Worm (Caenorhabditis elegans): Measurements from ENCODE around the gene mms-19.

Gene mms-19

DNA sequence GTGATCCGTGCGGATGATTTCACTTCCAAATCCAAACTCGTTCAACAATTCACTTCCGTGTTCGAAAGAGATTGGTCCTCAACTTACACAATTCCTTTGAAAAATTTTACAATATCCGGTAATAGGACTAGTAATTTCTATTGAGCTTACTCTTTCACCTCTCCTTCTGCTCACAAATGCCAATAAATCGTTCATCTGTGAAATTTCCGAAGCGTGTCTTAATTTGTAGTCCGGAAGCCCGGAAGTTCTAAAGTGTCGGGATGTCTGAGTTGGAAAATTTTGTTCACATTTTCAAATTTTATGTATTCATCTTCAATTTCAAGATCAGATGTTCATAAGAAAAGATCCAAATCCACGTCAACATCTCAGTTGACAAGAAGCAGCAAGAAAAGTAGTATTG is 20.7 kb upstream of the mms-19 start, which contains the start of gene T05C3.2:
Gene T05C3.2 (plus strand): TSS at position 301 of the 400 bp plus-strand sequence.
- TF ChIP-seq lin-15B (tag; optimal IDR thresholded peaks at IDR 0.05) = no peak
- no peak for TF ChIP-seq nhr-76 (tag; optimal IDR thresholded peaks at IDR 0.05)
- TF ChIP-seq nhr-12 (tag; optimal IDR thresholded peaks at IDR 0.05) = no peak
- no peak for TF ChIP-seq pha-4 (tag; optimal IDR thresholded peaks at IDR 0.05)
- TF ChIP-seq nhr-77 (tag; optimal IDR thresholded peaks at IDR 0.05) = no peak
- TF ChIP-seq zag-1 (tag; optimal IDR thresholded peaks at IDR 0.05) = no peak
- TF ChIP-seq elt-3 (tag; optimal IDR thresholded peaks at IDR 0.05) = no peak
- TF ChIP-seq fkh-10 (GFP tag; optimal IDR thresholded peaks at IDR 0.05) = no peak
- no peak for TF ChIP-seq jun-1 (tag; optimal IDR thresholded peaks at IDR 0.05)

DNA sequence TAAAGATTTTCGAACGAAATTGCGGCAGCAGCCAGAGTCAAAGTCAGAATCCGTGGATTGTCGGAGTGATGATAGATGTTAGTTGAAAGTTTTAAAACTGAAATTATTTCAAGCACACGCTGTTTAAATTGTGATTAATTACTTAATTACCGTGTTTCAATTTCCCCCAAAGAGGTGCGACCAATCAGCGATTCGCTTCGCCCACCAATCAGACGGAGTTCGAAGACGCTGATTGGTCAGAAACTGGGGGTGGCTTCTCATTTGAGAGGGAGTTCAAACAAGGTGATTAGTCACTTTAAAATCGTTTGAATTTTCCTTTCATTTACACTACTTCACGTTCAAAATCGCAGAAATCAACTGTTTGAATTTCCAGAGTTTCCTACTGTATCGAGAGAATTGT is 14.7 kb upstream of the mms-19 start:
- peak; percentile 50 for TF ChIP-seq nfya-1 (tag; optimal IDR thresholded peaks at IDR 0.05; ENCODE audit: insufficient read depth)
- TF ChIP-seq unc-62 (GFP tag; optimal IDR thresholded peaks at IDR 0.05) = no peak

DNA sequence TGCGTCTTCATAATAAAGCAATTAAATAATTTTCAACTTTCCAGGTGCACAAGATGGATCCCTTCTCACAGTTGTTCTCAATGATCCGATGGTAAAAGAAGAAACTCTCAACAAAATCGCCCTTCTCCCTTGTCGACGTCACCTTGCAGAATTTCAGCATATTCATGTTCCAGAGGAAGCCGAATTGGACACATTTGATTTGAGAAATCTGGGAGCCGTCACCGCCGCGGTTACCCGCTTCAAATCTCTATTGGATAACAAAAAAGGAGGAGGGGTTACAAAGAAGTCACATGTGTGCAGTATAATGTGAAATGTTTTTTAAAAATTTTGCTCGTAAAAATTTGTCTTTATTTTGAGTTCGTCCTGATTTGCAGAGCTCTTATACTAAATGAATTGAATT is 11.4 kb upstream of the mms-19 start:
- no peak for TF ChIP-seq R02D3.7 (tag; optimal IDR thresholded peaks at IDR 0.05)
- TF ChIP-seq mdl-1 (tag; optimal IDR thresholded peaks at IDR 0.05) = no peak
- peak; percentile 66 for TF ChIP-seq ama-1 (optimal IDR thresholded peaks at IDR 0.05)
- TF ChIP-seq pha-4 (tag; optimal IDR thresholded peaks at IDR 0.05) = no peak
- no peak for TF ChIP-seq ceh-82 (tag; optimal IDR thresholded peaks at IDR 0.05)
- no peak for TF ChIP-seq egl-27 (tag; optimal IDR thresholded peaks at IDR 0.05)
- no peak for TF ChIP-seq fos-1 (tag; optimal IDR thresholded peaks at IDR 0.05)
- peak; percentile 18 for TF ChIP-seq elt-2 (tag; optimal IDR thresholded peaks at IDR 0.05)
- no peak for TF ChIP-seq fkh-10 (GFP tag; optimal IDR thresholded peaks at IDR 0.05)
- TF ChIP-seq unc-39 (tag; optimal IDR thresholded peaks at IDR 0.05) = no peak
- TF ChIP-seq pqm-1 (tag; optimal IDR thresholded peaks at IDR 0.05) = no peak
- no peak for TF ChIP-seq zag-1 (tag; optimal IDR thresholded peaks at IDR 0.05)
- TF ChIP-seq elt-3 (tag; optimal IDR thresholded peaks at IDR 0.05) = no peak
- no peak for TF ChIP-seq nfya-1 (tag; optimal IDR thresholded peaks at IDR 0.05; ENCODE audit: insufficient read depth)
- TF ChIP-seq nhr-25 (tag; optimal IDR thresholded peaks at IDR 0.05) = no peak
- no peak for TF ChIP-seq ztf-4 (tag; optimal IDR thresholded peaks at IDR 0.05)

DNA sequence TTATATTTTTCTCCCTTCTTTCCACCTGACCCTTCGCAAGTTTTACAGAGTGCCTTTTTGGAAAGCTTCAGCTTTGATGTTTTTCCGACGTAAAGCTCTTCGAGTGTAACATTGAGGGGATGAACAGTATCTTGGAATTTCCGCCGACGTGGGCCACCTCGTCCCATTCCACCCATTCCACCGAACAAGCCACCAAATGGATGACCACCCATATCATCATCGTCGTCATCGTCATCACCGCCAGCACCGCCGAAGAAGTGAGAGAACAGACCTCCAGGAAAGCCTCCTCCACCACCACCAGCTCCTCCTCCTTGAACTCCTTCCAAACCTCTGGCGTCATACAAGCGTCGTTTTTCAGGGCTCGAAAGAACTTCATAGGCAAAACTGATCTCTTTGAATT is 9.9 kb upstream of the mms-19 start:
- TF ChIP-seq pha-4 (tag; optimal IDR thresholded peaks at IDR 0.05) = no peak
- no peak for TF ChIP-seq ztf-4 (tag; optimal IDR thresholded peaks at IDR 0.05)
- TF ChIP-seq sea-2 (GFP tag; optimal IDR thresholded peaks at IDR 0.05) = no peak
- TF ChIP-seq elt-2 (tag; optimal IDR thresholded peaks at IDR 0.05) = no peak
- no peak for TF ChIP-seq lin-39 (tag; optimal IDR thresholded peaks at IDR 0.05)
- no peak for TF ChIP-seq zag-1 (tag; optimal IDR thresholded peaks at IDR 0.05)

DNA sequence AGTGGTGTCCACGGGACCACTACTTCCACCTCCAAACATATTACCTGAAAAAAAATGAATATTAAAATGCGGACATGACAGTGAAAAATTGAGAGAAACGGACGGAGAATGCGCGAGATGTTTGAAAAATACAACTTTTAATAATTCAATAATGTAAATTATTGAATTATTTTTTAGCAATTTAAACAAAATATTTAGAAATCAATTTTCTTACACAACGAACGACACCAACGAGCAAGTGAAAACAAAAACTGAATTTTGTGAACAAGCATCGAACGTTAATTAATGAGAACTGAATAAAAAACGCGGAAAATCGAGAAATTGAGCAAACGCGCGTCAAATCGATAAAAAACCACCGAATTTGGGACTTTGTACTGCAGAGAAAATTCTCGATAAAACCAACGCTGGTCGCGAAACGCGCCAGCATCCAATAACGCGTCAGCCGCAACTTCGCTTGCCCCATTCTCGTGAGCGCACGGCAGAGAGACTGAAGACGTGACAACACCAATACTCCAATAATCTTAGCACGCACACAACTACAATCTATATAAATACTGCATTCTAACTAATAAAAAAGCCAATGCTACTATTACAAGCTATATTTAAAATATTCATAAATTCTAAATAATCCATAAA is 9.2 kb upstream of the mms-19 start, which contains the start of the genes dnj-19 and nhr-47:
Gene dnj-19 (minus strand): TSS at position 51 of the 636 bp plus-strand sequence.
Gene nhr-47 (plus strand): TSS at position 447 of the 636 bp plus-strand sequence.
- TF ChIP-seq ceh-16 (tag; optimal IDR thresholded peaks at IDR 0.05) (no peak), fkh-10 (GFP tag; optimal IDR thresholded peaks at IDR 0.05) (peak; percentile 56), fos-1 (tag; optimal IDR thresholded peaks at IDR 0.05) (no peak), elt-1 (tag; optimal IDR thresholded peaks at IDR 0.05) (peak; percentile 21), unc-62 (GFP tag; optimal IDR thresholded peaks at IDR 0.05) (no peak), ceh-82 (tag; optimal IDR thresholded peaks at IDR 0.05) (peak; percentile 66), nhr-23 (tag; optimal IDR thresholded peaks at IDR 0.05) (peak; percentile 91), ceh-28 (tag; optimal IDR thresholded peaks at IDR 0.05) (peak; percentile 87), nhr-11 (tag; optimal IDR thresholded peaks at IDR 0.05) (no peak), ceh-9 (tag; optimal IDR thresholded peaks at IDR 0.05) (no peak), lin-39 (tag; optimal IDR thresholded peaks at IDR 0.05) (peak; percentile 92), elt-3 (tag; optimal IDR thresholded peaks at IDR 0.05) (no peak), ztf-11 (tag; optimal IDR thresholded peaks at IDR 0.05) (no peak), R02D3.7 (tag; optimal IDR thresholded peaks at IDR 0.05) (peak; percentile 70), eor-1 (tag; optimal IDR thresholded peaks at IDR 0.05) (no peak), mml-1 (tag; optimal IDR thresholded peaks at IDR 0.05) (no peak), tbx-2 (tag; optimal IDR thresholded peaks at IDR 0.05) (peak; percentile 90), nhr-76 (tag; optimal IDR thresholded peaks at IDR 0.05) (no peak), hmg-11 (tag; optimal IDR thresholded peaks at IDR 0.05) (peak; percentile 82), daf-12 (tag; optimal IDR thresholded peaks at IDR 0.05) (no peak), nhr-67 (tag; optimal IDR thresholded peaks at IDR 0.05) (no peak), mdl-1 (tag; optimal IDR thresholded peaks at IDR 0.05) (peak; percentile 24), unc-39 (tag; optimal IDR thresholded peaks at IDR 0.05) (no peak), snpc-4 (tag; optimal IDR thresholded peaks at IDR 0.05) (peak; percentile 86), nhr-28 (tag; optimal IDR thresholded peaks at IDR 0.05) (no peak), ZK546.5 (tag; optimal IDR thresholded peaks at IDR 0.05) (no peak), sea-2 (GFP tag; optimal IDR thresholded peaks at IDR 0.05) (no peak), pqm-1 (tag; optimal IDR thresholded peaks at IDR 0.05) (peak; percentile 26), nhr-12 (tag; optimal IDR thresholded peaks at IDR 0.05) (no peak), elt-2 (tag; optimal IDR thresholded peaks at IDR 0.05) (peak; percentile 80), lsy-12 (tag; optimal IDR thresholded peaks at IDR 0.05) (peak; percentile 93), egl-27 (tag; optimal IDR thresholded peaks at IDR 0.05) (peak; percentile 48), skn-1 (tag; optimal IDR thresholded peaks at IDR 0.05) (peak; percentile 85), egl-5 (tag; optimal IDR thresholded peaks at IDR 0.05) (peak; percentile 42)
